Fruit fly (Drosophila melanogaster) whole organism, embryonic: ENCODE data around the gene Pfas.

Experiments
- BEAF-32 ChIP-seq: fragments of 200-800 bp; sonication (Bioruptor generic); optimal IDR thresholded peaks from 3 replicates; lab custom pipeline; 2017; ENCODE audit warnings: missing biosample characterization, missing genetic modification characterization, mild to moderate bottlenecking, moderate library complexity, missing genetic modification reagents
- Bdp1 ChIP-seq: fragments of 200-800 bp; sonication (Bioruptor generic); optimal IDR thresholded peaks from 3 replicates; lab custom pipeline; 2016; ENCODE audit warnings: missing biosample characterization, missing genetic modification characterization
- BtbVII ChIP-seq: fragments of 200-800 bp; sonication (Bioruptor generic); optimal IDR thresholded peaks from 3 replicates; lab custom pipeline; 2017; ENCODE audit warnings: missing biosample characterization, mild to moderate bottlenecking, missing genetic modification characterization
- CG10543 ChIP-seq: fragments of 200-800 bp; sonication (Bioruptor generic); optimal IDR thresholded peaks from 3 replicates; lab custom pipeline; 2017; ENCODE audit warnings: missing biosample characterization, mild to moderate bottlenecking, missing genetic modification characterization, moderate library complexity
- CG13123 ChIP-seq: fragments of 200-800 bp; sonication (Bioruptor generic); optimal IDR thresholded peaks from 2 replicates; lab custom pipeline; 2016; ENCODE audit warnings: missing biosample characterization, missing genetic modification characterization
- CG13287 ChIP-seq: fragments of 200-800 bp; sonication (Bioruptor generic); IDR thresholded peaks from 2 replicates; pipeline ENCODE4 v1.3.6; 2022; ENCODE audit warnings: missing biosample characterization, missing genetic modification characterization; ENCODE audit not compliant: partially characterized antibody
- CG14710 ChIP-seq: fragments of 200-800 bp; sonication (Bioruptor generic); optimal IDR thresholded peaks from 3 replicates; lab custom pipeline; 2019; ENCODE audit warnings: missing biosample characterization, mild to moderate bottlenecking, missing genetic modification characterization, moderate library complexity
- CG14965 ChIP-seq: fragments of 200-800 bp; sonication (Bioruptor generic); optimal IDR thresholded peaks from 2 replicates; lab custom pipeline; 2016; ENCODE audit warnings: missing biosample characterization, missing genetic modification characterization, borderline replicate concordance
- CG17359 ChIP-seq: fragments of 200-800 bp; sonication (Bioruptor generic); optimal IDR thresholded peaks from 3 replicates; lab custom pipeline; 2018; ENCODE audit warnings: missing biosample characterization, mild to moderate bottlenecking, missing genetic modification characterization, moderate library complexity
- CG18262 ChIP-seq: fragments of 200-800 bp; optimal IDR thresholded peaks from 3 replicates; lab custom pipeline; 2019; ENCODE audit warnings: missing biosample characterization, mild to moderate bottlenecking, missing genetic modification characterization, moderate library complexity
- CG2129 ChIP-seq: fragments of 200-800 bp; sonication (Bioruptor generic); IDR thresholded peaks from 2 replicates; pipeline ENCODE4 v1.3.6; 2022; ENCODE audit warnings: missing biosample characterization, missing genetic modification characterization; ENCODE audit not compliant: partially characterized antibody
- CG2712 ChIP-seq: fragments of 200-800 bp; optimal IDR thresholded peaks from 3 replicates; lab custom pipeline; 2019; ENCODE audit warnings: missing biosample characterization, mild to moderate bottlenecking, missing genetic modification characterization, moderate library complexity
- CG30020 ChIP-seq: fragments of 200-800 bp; optimal IDR thresholded peaks from 2 replicates; lab custom pipeline; 2019; ENCODE audit warnings: missing biosample characterization, mild to moderate bottlenecking, missing genetic modification characterization, moderate library complexity
- CG4617 ChIP-seq: fragments of 200-800 bp; sonication (Bioruptor generic); optimal IDR thresholded peaks from 3 replicates; lab custom pipeline; 2016; ENCODE audit warnings: missing biosample characterization, missing genetic modification characterization, borderline replicate concordance
- CG7271 ChIP-seq: fragments of 200-800 bp; sonication (Bioruptor generic); optimal IDR thresholded peaks from 2 replicates; lab custom pipeline; 2018; ENCODE audit warnings: missing biosample characterization, mild to moderate bottlenecking, missing genetic modification characterization, moderate library complexity
- CG9817 ChIP-seq: fragments of 200-800 bp; sonication (Bioruptor generic); optimal IDR thresholded peaks from 2 replicates; lab custom pipeline; 2018; ENCODE audit warnings: missing biosample characterization, mild to moderate bottlenecking, missing genetic modification characterization, moderate library complexity
- Dfd ChIP-seq, 2 experiments: fragments of >200 bp; optimal IDR thresholded peaks; 2 replicates each; lab custom pipeline; 2017; ENCODE audit warnings: missing biosample characterization in 2 of 2, missing genetic modification characterization in 2 of 2
- Doc3 ChIP-seq: fragments of 200-800 bp; sonication (Bioruptor generic); IDR thresholded peaks from 3 replicates; pipeline ENCODE4 v1.3.6; 2022; ENCODE audit warnings: missing biosample characterization, missing genetic modification characterization; ENCODE audit not compliant: partially characterized antibody
- Ets97D ChIP-seq: fragments of 200-800 bp; sonication (Bioruptor generic); optimal IDR thresholded peaks from 3 replicates; lab custom pipeline; 2016; ENCODE audit warnings: missing biosample characterization, missing genetic modification characterization
- Fer1 ChIP-seq: fragments of 200-800 bp; sonication (Bioruptor generic); optimal IDR thresholded peaks from 2 replicates; lab custom pipeline; 2017; ENCODE audit warnings: missing biosample characterization, mild to moderate bottlenecking, missing genetic modification characterization
- Gug ChIP-seq: fragments of 200-800 bp; sonication (Bioruptor generic); IDR thresholded peaks from 4 replicates; pipeline ENCODE4 v1.3.6; 2022; ENCODE audit warnings: missing biosample characterization, missing genetic modification characterization
- HLH3B ChIP-seq: fragments of 200-800 bp; sonication (Bioruptor generic); IDR thresholded peaks from 2 replicates; pipeline ENCODE4 v1.3.6; 2022; ENCODE audit warnings: missing biosample characterization, missing genetic modification characterization
- HLH4C ChIP-seq: fragments of 200-800 bp; sonication (Bioruptor generic); IDR thresholded peaks from 3 replicates; pipeline ENCODE4 v1.3.6; 2022; ENCODE audit warnings: missing biosample characterization, missing genetic modification characterization; ENCODE audit not compliant: partially characterized antibody
- HmgZ ChIP-seq: fragments of 200-800 bp; sonication (Bioruptor generic); optimal IDR thresholded peaks from 2 replicates; lab custom pipeline; 2018; ENCODE audit warnings: missing biosample characterization, mild to moderate bottlenecking, missing genetic modification characterization
- MESR4 ChIP-seq: fragments of 200-800 bp; sonication (Bioruptor generic); optimal IDR thresholded peaks from 2 replicates; lab custom pipeline; 2018; ENCODE audit warnings: missing biosample characterization, mild to moderate bottlenecking, missing genetic modification characterization, moderate library complexity
- Mrtf ChIP-seq: fragments of 200-800 bp; sonication (Bioruptor generic); IDR thresholded peaks from 3 replicates; pipeline ENCODE4 v1.3.6; 2022; ENCODE audit warnings: missing biosample characterization, missing genetic modification characterization
- PHDP ChIP-seq: fragments of 200-800 bp; sonication (Bioruptor generic); optimal IDR thresholded peaks from 3 replicates; lab custom pipeline; 2018; ENCODE audit warnings: missing biosample characterization, mild to moderate bottlenecking, missing genetic modification characterization, moderate library complexity
- Scr ChIP-seq: fragments of 200-800 bp; sonication (Bioruptor generic); IDR thresholded peaks from 2 replicates; pipeline ENCODE4 v1.3.6; 2022; ENCODE audit warnings: missing biosample characterization, missing genetic modification characterization; ENCODE audit not compliant: partially characterized antibody
- Stat92E ChIP-seq, 3 experiments: fragments of >200 bp in 2 of 3; fragments of 200-800 bp in 1 of 3; sonication (Bioruptor generic) in 1 of 3; optimal IDR thresholded peaks; 2 replicates each; lab custom pipeline; 2017 to 2019; ENCODE audit warnings: missing biosample characterization in 3 of 3, missing genetic modification characterization in 3 of 3, mild to moderate bottlenecking in 1 of 3, moderate library complexity in 1 of 3
- Trl ChIP-seq, 3 experiments: fragments of >200 bp in 2 of 3; fragments of 200-800 bp in 1 of 3; sonication (Bioruptor generic) in 1 of 3; optimal IDR thresholded peaks; 2 replicates in 1 of 3; 3 replicates in 2 of 3; lab custom pipeline; 2016 to 2017; ENCODE audit warnings: missing biosample characterization in 1 of 3, missing genetic modification characterization in 1 of 3
- ato ChIP-seq: fragments of 200-800 bp; sonication (Bioruptor generic); IDR thresholded peaks from 2 replicates; pipeline ENCODE4 v1.3.6; 2022; ENCODE audit warnings: missing biosample characterization, missing genetic modification characterization; ENCODE audit not compliant: partially characterized antibody
- croc ChIP-seq: fragments of 200-800 bp; sonication (Bioruptor generic); conservative IDR thresholded peaks from 3 replicates; pipeline ENCODE4 v1.3.6; 2022; ENCODE audit warnings: missing biosample characterization, missing genetic modification characterization
- crp ChIP-seq, 2 experiments: fragments of 200-800 bp; sonication (Bioruptor generic); optimal IDR thresholded peaks; 2 replicates in 1 of 2; 3 replicates in 1 of 2; lab custom pipeline; 2017; ENCODE audit warnings: missing biosample characterization in 2 of 2, missing genetic modification characterization in 2 of 2, mild to moderate bottlenecking in 1 of 2, moderate library complexity in 1 of 2
- dan ChIP-seq: fragments of 200-800 bp; sonication (Bioruptor generic); IDR thresholded peaks from 2 replicates; pipeline ENCODE4 v1.3.6; 2022; ENCODE audit warnings: missing biosample characterization, missing genetic modification characterization
- dysf ChIP-seq: fragments of 200-800 bp; sonication (Bioruptor generic); IDR thresholded peaks from 3 replicates; pipeline ENCODE4 v1.3.6; 2022; ENCODE audit warnings: missing biosample characterization, missing genetic modification characterization
- eve ChIP-seq, 2 experiments: fragments of >200 bp; optimal IDR thresholded peaks; 2 replicates each; lab custom pipeline; 2017; ENCODE audit warnings: missing biosample characterization in 2 of 2, missing genetic modification characterization in 2 of 2
- gce ChIP-seq: fragments of 200-800 bp; sonication (Bioruptor generic); IDR thresholded peaks from 3 replicates; pipeline ENCODE4 v1.3.6; 2022; ENCODE audit warnings: missing biosample characterization, missing genetic modification characterization
- gro ChIP-seq: fragments of 200-800 bp; sonication (Bioruptor generic); optimal IDR thresholded peaks from 2 replicates; lab custom pipeline; 2016; ENCODE audit warnings: missing biosample characterization, missing genetic modification characterization
- hbn ChIP-seq: fragments of 200-800 bp; sonication (Bioruptor generic); IDR thresholded peaks from 2 replicates; pipeline ENCODE4 v1.3.6; 2022; ENCODE audit warnings: missing biosample characterization, missing genetic modification characterization; ENCODE audit not compliant: partially characterized antibody
- lbe ChIP-seq: fragments of 200-800 bp; sonication (Bioruptor generic); optimal IDR thresholded peaks from 2 replicates; lab custom pipeline; 2016; ENCODE audit warnings: missing biosample characterization, mild to moderate bottlenecking, missing genetic modification characterization
- nerfin-2 ChIP-seq: fragments of 200-800 bp; sonication (Bioruptor generic); IDR thresholded peaks from 2 replicates; pipeline ENCODE4 v1.3.6; 2022; ENCODE audit warnings: missing biosample characterization, missing genetic modification characterization; ENCODE audit not compliant: partially characterized antibody
- phol ChIP-seq: fragments of 200-800 bp; sonication (Bioruptor generic); optimal IDR thresholded peaks from 3 replicates; lab custom pipeline; 2018; ENCODE audit warnings: missing biosample characterization, mild to moderate bottlenecking, missing genetic modification characterization, moderate library complexity
- pzg ChIP-seq: fragments of 200-800 bp; sonication (Bioruptor generic); optimal IDR thresholded peaks from 3 replicates; lab custom pipeline; 2018; ENCODE audit warnings: missing biosample characterization, mild to moderate bottlenecking, missing genetic modification characterization, moderate library complexity
- sna ChIP-seq: fragments of 200-800 bp; sonication (Bioruptor generic); IDR thresholded peaks from 2 replicates; pipeline ENCODE4 v1.3.6; 2022; ENCODE audit warnings: missing biosample characterization, missing genetic modification characterization; ENCODE audit not compliant: partially characterized antibody
- so ChIP-seq: fragments of 200-800 bp; sonication (Bioruptor generic); IDR thresholded peaks from 3 replicates; pipeline ENCODE4 v1.3.6; 2022; ENCODE audit warnings: missing biosample characterization, missing genetic modification characterization
- tna ChIP-seq: fragments of 200-800 bp; sonication (Bioruptor generic); IDR thresholded peaks from 2 replicates; pipeline ENCODE4 v1.3.6; 2022; ENCODE audit warnings: missing biosample characterization, missing genetic modification characterization; ENCODE audit not compliant: partially characterized antibody
- zen2 ChIP-seq: fragments of 200-800 bp; sonication (Bioruptor generic); IDR thresholded peaks from 3 replicates; pipeline ENCODE4 v1.3.6; 2022; ENCODE audit warnings: missing biosample characterization, missing genetic modification characterization; ENCODE audit not compliant: partially characterized antibody

The Pfas gene

dm6 chr2L:6068544-6069251, 22.8 kb upstream of the Pfas start, which contains the start of the genes CG9150 and Pfdn1 (continued):
- TF ChIP-seq tna (peak; percentile 89), croc (GFP tag; lab: Robert Waterston, UW) (no peak), Dfd (GFP tag; optimal IDR thresholded peaks at IDR 0.05; lab: Kevin White, UChicago) (no peak), Bdp1 (GFP tag; lab: Kevin White, UChicago) (no peak), Ets97D (GFP tag; lab: Kevin White, UChicago) (peak; percentile 39), Mrtf (no peak), eve (GFP tag; optimal IDR thresholded peaks at IDR 0.05; lab: Kevin White, UChicago) (no peak), sna (GFP tag; lab: Robert Waterston, UW) (peak; percentile 79), PHDP (tag; lab: Kevin White, UChicago) (no peak), MESR4 (peak; percentile 62), CG7271 (tag; lab: Kevin White, UChicago) (no peak), Trl (optimal IDR thresholded peaks at IDR 0.05; lab: Kevin White, UChicago) (no peak), Trl (GFP tag; optimal IDR thresholded peaks at IDR 0.05; lab: Kevin White, UChicago) (no peak), CG13287 (peak; percentile 93), CG10543 (GFP tag; lab: Kevin White, UChicago) (no peak), Fer1 (GFP tag; lab: Kevin White, UChicago) (peak; percentile 30), Scr (peak; percentile 90), gro (peak; percentile 68), crp (GFP tag; optimal IDR thresholded peaks at IDR 0.05; lab: Kevin White, UChicago) (peak in 1 of 2 experiments; percentile 54), CG4617 (GFP tag; lab: Kevin White, UChicago) (peak; percentile 61), BtbVII (GFP tag; lab: Kevin White, UChicago) (no peak), dysf (GFP tag; lab: Robert Waterston, UW) (no peak), gce (no peak), CG9817 (tag; lab: Kevin White, UChicago) (no peak), nerfin-2 (GFP tag; lab: Robert Waterston, UW) (peak; percentile 85), CG14710 (peak; percentile 45), BEAF-32 (peak; percentile 86), Gug (no peak), hbn (peak; percentile 90), lbe (GFP tag; lab: Kevin White, UChicago) (peak; percentile 50), zen2 (GFP tag; lab: Robert Waterston, UW) (peak; percentile 80), CG14965 (GFP tag; lab: Kevin White, UChicago) (no peak), phol (peak; percentile 18), ato (GFP tag; lab: Robert Waterston, UW) (peak; percentile 85), Stat92E (GFP tag; optimal IDR thresholded peaks at IDR 0.05; lab: Kevin White, UChicago) (no peak), HLH4C (GFP tag; lab: Robert Waterston, UW) (peak; percentile 85), CG17359 (tag; lab: Kevin White, UChicago) (no peak), CG2712 (tag; lab: Kevin White, UChicago) (no peak), CG30020 (no peak), Doc3 (GFP tag; lab: Robert Waterston, UW) (peak; percentile 85), CG2129 (GFP tag; lab: Robert Waterston, UW) (peak; percentile 80), so (GFP tag; lab: Robert Waterston, UW) (no peak), pzg (GFP tag; lab: Kevin White, UChicago) (peak; percentile 69), HmgZ (peak; percentile 34), HLH3B (GFP tag; lab: Robert Waterston, UW) (no peak), CG18262 (tag; lab: Kevin White, UChicago) (no peak), dan (GFP tag; lab: Robert Waterston, UW) (no peak), CG13123 (GFP tag; lab: Kevin White, UChicago) (no peak)
